Worm (Caenorhabditis elegans): ENCODE measurements around the gene srx-67.

srx-67 gene

ce11 chrV:3927522-3927921 is 10.9 kb downstream of the srx-67 start:
- TF ChIP-seq egl-27 (tag; optimal IDR thresholded peaks at IDR 0.05) (no peak), dmd-6 (GFP tag; IDR thresholded peaks at IDR 0.05) (no peak), ceh-44 (GFP tag; IDR thresholded peaks at IDR 0.05) (no peak), fos-1 (tag; optimal IDR thresholded peaks at IDR 0.05) (no peak), set-16 (GFP tag; IDR thresholded peaks at IDR 0.05) (peak; percentile 92), nhr-25 (tag; optimal IDR thresholded peaks at IDR 0.05; ENCODE audit: borderline replicate concordance, insufficient read depth) (no peak), madf-5 (GFP tag; IDR thresholded peaks at IDR 0.05) (0 out of 4 replicates have a peak, but pooled peaks of 1 of the 2 experiments have one; percentile 8), ceh-82 (tag; optimal IDR thresholded peaks at IDR 0.05) (no peak), F26F4.8 (GFP tag; conservative IDR thresholded peaks at IDR 0.05) (no peak), mxl-3 (GFP tag; optimal IDR thresholded peaks at IDR 0.05) (no peak)

- TF ChIP-seq nhr-42 (GFP tag; IDR thresholded peaks at IDR 0.05) (no peak), daf-8 (GFP tag; IDR thresholded peaks at IDR 0.05) (no peak), Y75B8A.6 (GFP tag; IDR thresholded peaks at IDR 0.05) (no peak), Y48G9A.11 (GFP tag; IDR thresholded peaks at IDR 0.05) (no peak), daf-16 (GFP tag; optimal IDR thresholded peaks at IDR 0.05) (no peak), daf-16 (tag; optimal IDR thresholded peaks at IDR 0.05) (no peak), hmg-1.1 (GFP tag; IDR thresholded peaks at IDR 0.05) (no peak), Y105C5A.15 (GFP tag; IDR thresholded peaks at IDR 0.05) (no peak), zag-1 (tag; optimal IDR thresholded peaks at IDR 0.05) (no peak), mxl-3 (GFP tag; optimal IDR thresholded peaks at IDR 0.05) (no peak), snpc-1.2 (GFP tag; IDR thresholded peaks at IDR 0.05) (no peak), sdz-12 (GFP tag; optimal IDR thresholded peaks at IDR 0.05) (no peak), unc-130 (GFP tag; optimal IDR thresholded peaks at IDR 0.05) (no peak)
These were observed 12.5 kb downstream of the srx-67 start, which contains the start of gene srx-64 for ce11 chrV:3929099-3929498. srx-64 (plus strand) TSS chrV:3929399.

ce11 chrV:3931326-3931725 is 14.7 kb downstream of the srx-67 start, which contains the start of gene srx-63:
srx-63 (plus strand) TSS chrV:3931626.
- TF ChIP-seq lin-13 (GFP tag; optimal IDR thresholded peaks at IDR 0.05) (no peak), attf-4 (tag; optimal IDR thresholded peaks at IDR 0.05) (no peak), mes-2 (tag; optimal IDR thresholded peaks at IDR 0.05; ENCODE audit: poor library complexity, severe bottlenecking) (no peak), hlh-11 (tag; optimal IDR thresholded peaks at IDR 0.05) (no peak), daf-16 (GFP tag; optimal IDR thresholded peaks at IDR 0.05) (no peak), daf-16 (tag; optimal IDR thresholded peaks at IDR 0.05) (no peak)

DNA sequence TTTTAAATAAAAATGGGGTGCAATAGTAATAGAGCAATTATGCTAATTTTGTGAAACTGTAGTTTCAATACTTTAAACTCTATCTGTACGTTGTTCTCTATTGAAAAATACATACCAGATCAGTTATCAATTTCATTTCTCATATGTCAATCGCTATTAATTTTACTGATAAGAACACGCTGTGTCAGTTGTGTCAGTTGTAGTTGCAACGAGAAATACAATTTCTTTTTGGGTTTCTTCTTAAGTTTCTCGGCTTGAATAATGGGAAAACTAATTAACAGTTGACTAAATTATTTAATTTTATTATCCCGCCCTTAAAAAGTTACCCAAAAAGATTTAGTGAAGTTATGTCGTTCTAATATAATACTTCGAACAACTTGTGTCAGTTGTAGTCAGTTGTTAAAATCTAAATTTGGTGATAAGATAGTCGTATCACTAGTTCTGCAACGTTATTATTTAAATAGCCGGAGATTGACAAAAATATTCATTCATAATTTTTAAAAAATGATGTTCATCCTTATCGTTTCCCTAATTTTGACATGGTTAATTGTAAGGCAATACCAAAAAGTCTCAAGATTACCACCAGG is 19.4 kb downstream of the srx-67 start, which contains the start of gene cyp-35A5:
Gene cyp-35A5 (plus strand): TSS at position 435 of the 587 bp plus-strand sequence.
- no peak for TF ChIP-seq ceh-28 (tag; optimal IDR thresholded peaks at IDR 0.05)
- no peak for TF ChIP-seq set-16 (GFP tag; IDR thresholded peaks at IDR 0.05)
- peak; percentile 7 for TF ChIP-seq pqm-1 (tag; optimal IDR thresholded peaks at IDR 0.05)
- TF ChIP-seq dmd-6 (GFP tag; IDR thresholded peaks at IDR 0.05): 0 out of 2 replicates have a peak, but pooled peaks have one; percentile 34
- peak; percentile 86 for TF ChIP-seq nhr-28 (tag; optimal IDR thresholded peaks at IDR 0.05)

ce11 chrV:3938789-3939188 is 22.2 kb downstream of the srx-67 start, which contains the start of gene cyp-35B1:
cyp-35B1 (plus strand) TSS chrV:3939032.
- peak; percentile 92 for TF ChIP-seq nhr-28 (tag; optimal IDR thresholded peaks at IDR 0.05)
- no peak for TF ChIP-seq sdz-12 (GFP tag; optimal IDR thresholded peaks at IDR 0.05)
- no peak for TF ChIP-seq daf-16 (GFP tag; optimal IDR thresholded peaks at IDR 0.05)
- TF ChIP-seq daf-16 (tag; optimal IDR thresholded peaks at IDR 0.05): peak; percentile 68
- no peak for TF ChIP-seq saeg-2 (GFP tag; IDR thresholded peaks at IDR 0.05)

DNA sequence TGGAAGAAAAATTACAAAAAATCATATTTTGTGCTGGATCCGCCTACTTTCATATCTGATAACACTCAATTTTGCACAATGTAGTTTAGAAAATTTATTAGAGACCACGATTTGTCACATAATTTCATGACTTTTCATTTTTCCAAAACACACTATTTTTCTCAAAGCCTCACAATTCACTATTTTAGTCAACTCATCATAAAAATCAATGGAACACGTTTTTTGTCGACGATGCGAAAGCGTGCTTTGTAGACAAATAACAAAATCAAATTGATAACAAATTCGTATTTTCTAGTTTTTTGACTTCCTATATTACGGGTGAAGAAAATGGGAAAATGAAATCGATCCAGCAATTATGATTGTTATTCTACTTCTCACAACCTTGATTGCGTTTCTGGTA is 25.3 kb downstream of the srx-67 start, which contains the start of gene cyp-35B2:
Gene cyp-35B2 (plus strand): TSS at position 301 of the 400 bp plus-strand sequence.
- TF ChIP-seq nhr-28 (tag; optimal IDR thresholded peaks at IDR 0.05): peak; percentile 34
- TF ChIP-seq Y48G9A.11 (GFP tag; IDR thresholded peaks at IDR 0.05): no peak

All from whole organism, L4 larva.